Fruit fly (Drosophila melanogaster) S2 (cell line): ENCODE results near the gene CG14646.

Source experiments
- CG8478 ChIP-seq: fragments of >200 bp; optimal IDR thresholded peaks from 2 replicates; lab custom pipeline; 2018
- CTCF ChIP-seq, 2 experiments: fragments of >200 bp; optimal IDR thresholded peaks; 2 replicates each; lab custom pipeline; 2018

The CG14646 gene

dm6 chr3R:4433441-4434077 is 43.4 kb downstream of the CG14646 start, which contains the start of the genes eIF3a and CG1074:
Gene eIF3a (minus strand): TSS chr3R:4433895.
Gene CG1074 (plus strand): TSS chr3R:4433965.
- TF ChIP-seq CG8478 (lab: Kevin White, UChicago) (no peak), CTCF (optimal IDR thresholded peaks at IDR 0.05; lab: Kevin White, UChicago) (peak in 1 of 2 experiments; percentile 45)

- no peak for TF ChIP-seq CG8478 (lab: Kevin White, UChicago)
- TF ChIP-seq CTCF (optimal IDR thresholded peaks at IDR 0.05; lab: Kevin White, UChicago), result peak; percentile 8 to 9
Measured at dm6 chr3R:4437113-4437512, 46.9 kb downstream of the CG14646 start, which contains the start of the genes Lipt2 and CG14650. Gene Lipt2 (minus strand): TSS chr3R:4437329. Gene CG14650 (plus strand): TSS chr3R:4437387.

- TF ChIP-seq CTCF (optimal IDR thresholded peaks at IDR 0.05; lab: Kevin White, UChicago), result no peak
- TF ChIP-seq CG8478 (lab: Kevin White, UChicago), result no peak
Measured at dm6 chr3R:4437817-4438216, 47.7 kb downstream of the CG14646 start.
